Fruit fly (Drosophila melanogaster) S2 (cell line): ENCODE results near the gene CG33490.

Source experiments
- CG8478 ChIP-seq: fragments of >200 bp; optimal IDR thresholded peaks from 2 replicates; lab custom pipeline; 2018
- CTCF ChIP-seq, 2 experiments: fragments of >200 bp; optimal IDR thresholded peaks; 2 replicates each; lab custom pipeline; 2018

DNA sequence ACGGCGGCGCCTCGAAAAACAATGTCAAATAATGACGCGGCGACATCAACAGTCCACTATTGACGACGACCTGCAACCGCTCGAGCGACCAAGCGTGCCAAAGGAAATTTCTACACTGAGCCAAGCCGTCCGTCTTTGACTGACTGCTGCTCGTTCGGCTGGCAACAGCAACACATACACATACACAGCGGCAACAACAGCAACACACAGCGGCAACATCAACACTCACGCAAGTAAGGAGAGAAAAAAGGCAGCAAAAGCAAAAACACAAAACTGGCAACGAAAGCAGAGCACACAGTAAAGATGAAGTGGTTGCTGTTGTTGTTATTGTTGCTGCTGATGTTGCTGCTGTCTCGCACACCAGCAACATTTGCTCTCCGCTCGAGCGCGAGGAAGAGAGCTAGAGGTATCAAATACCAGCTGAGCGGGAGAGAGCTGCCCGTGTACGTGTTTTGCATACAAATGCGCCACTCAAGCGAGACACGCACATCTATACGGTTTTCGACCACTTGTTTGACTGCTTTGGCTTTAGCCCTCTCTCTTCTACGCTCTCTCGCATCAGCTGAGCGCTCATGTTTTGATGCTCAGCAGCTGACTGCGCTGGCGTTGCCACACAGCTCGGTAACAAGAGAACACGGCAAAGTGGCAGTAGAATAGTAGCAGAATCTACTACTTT, 21.3 kb downstream of the CG33490 start:
- TF ChIP-seq CTCF (optimal IDR thresholded peaks at IDR 0.05; lab: Kevin White, UChicago) = no peak
- no peak for TF ChIP-seq CG8478 (lab: Kevin White, UChicago)
